Fruit fly (Drosophila melanogaster) whole organism, wandering third instar larva: Measurements from ENCODE around the gene CG46244.
A peak's percentile ranks its signal among the peaks of the same experiment; 100 is the strongest.

Experiments
- Abd-B ChIP-seq: fragments of >200 bp; optimal IDR thresholded peaks from 2 replicates; lab custom pipeline; 2017; ENCODE audit warnings: missing biosample characterization, missing genetic modification characterization
- CG32264 ChIP-seq: fragments of 200-800 bp; sonication (Bioruptor generic); optimal IDR thresholded peaks from 2 replicates; lab custom pipeline; 2016; ENCODE audit warnings: missing biosample characterization, missing genetic modification characterization
- CG9705 ChIP-seq: fragments of 200-800 bp; sonication (Bioruptor generic); optimal IDR thresholded peaks from 2 replicates; lab custom pipeline; 2018; ENCODE audit warnings: missing biosample characterization, mild to moderate bottlenecking, missing genetic modification characterization
- CrebA ChIP-seq: fragments of 200-800 bp; sonication (Bioruptor generic); optimal IDR thresholded peaks from 2 replicates; lab custom pipeline; 2016; ENCODE audit warnings: missing biosample characterization, mild to moderate bottlenecking, missing genetic modification characterization, borderline replicate concordance
- Dfd ChIP-seq: fragments of >200 bp; optimal IDR thresholded peaks from 2 replicates; lab custom pipeline; 2017; ENCODE audit warnings: missing biosample characterization, missing genetic modification characterization
- Dif ChIP-seq: fragments of 200-275, 200-300 bp; sonication (Bioruptor generic); optimal IDR thresholded peaks from 2 replicates; lab custom pipeline; 2018; ENCODE audit warnings: missing biosample characterization, missing genetic modification characterization; ENCODE audit not compliant: partially characterized antibody
- GATAd ChIP-seq: sonication (Bioruptor generic); optimal IDR thresholded peaks from 2 replicates; lab custom pipeline; 2016; ENCODE audit warnings: missing biosample characterization, missing genetic modification characterization
- HLH106 ChIP-seq: fragments of 200-800 bp; optimal IDR thresholded peaks from 3 replicates; lab custom pipeline; 2019; ENCODE audit warnings: missing biosample characterization, mild to moderate bottlenecking, missing genetic modification characterization, moderate library complexity
- Hr78 ChIP-seq: fragments of >200 bp; optimal IDR thresholded peaks from 2 replicates; lab custom pipeline; 2017; ENCODE audit warnings: missing biosample characterization, missing genetic modification characterization
- Jra ChIP-seq: sonication (Bioruptor generic); optimal IDR thresholded peaks from 2 replicates; lab custom pipeline; 2016; ENCODE audit warnings: missing biosample characterization, missing genetic modification characterization
- Mio ChIP-seq: sonication (Bioruptor generic); optimal IDR thresholded peaks from 2 replicates; lab custom pipeline; 2016; ENCODE audit warnings: missing biosample characterization, missing genetic modification characterization
- Myc ChIP-seq: fragments of >200 bp; optimal IDR thresholded peaks from 2 replicates; lab custom pipeline; 2017
- N ChIP-seq: fragments of >200 bp; optimal IDR thresholded peaks from 2 replicates; lab custom pipeline; 2018; ENCODE audit warnings: missing biosample characterization, missing external identifiers, missing genetic modification characterization
- OdsH ChIP-seq: fragments of 200-800 bp; sonication (Bioruptor generic); optimal IDR thresholded peaks from 2 replicates; lab custom pipeline; 2016; ENCODE audit warnings: missing biosample characterization, mild to moderate bottlenecking, missing genetic modification characterization
- Sp1 ChIP-seq: fragments of 200-800 bp; sonication (Bioruptor generic); optimal IDR thresholded peaks from 3 replicates; lab custom pipeline; 2019; ENCODE audit warnings: missing biosample characterization, mild to moderate bottlenecking, missing genetic modification characterization, moderate library complexity
- Vsx2 ChIP-seq: fragments of 200-300, 225-300 bp; sonication (Bioruptor generic); optimal IDR thresholded peaks from 2 replicates; lab custom pipeline; 2018; ENCODE audit warnings: missing biosample characterization, missing genetic modification characterization; ENCODE audit not compliant: partially characterized antibody
- br ChIP-seq: fragments of 200-800 bp; sonication (Bioruptor generic); optimal IDR thresholded peaks from 2 replicates; lab custom pipeline; 2016; ENCODE audit warnings: missing biosample characterization, missing genetic modification characterization
- brk ChIP-seq: fragments of 200-800 bp; sonication (Bioruptor generic); optimal IDR thresholded peaks from 2 replicates; lab custom pipeline; 2016; ENCODE audit warnings: missing biosample characterization, mild to moderate bottlenecking, missing genetic modification characterization
- dl ChIP-seq, 2 experiments: fragments of 175-275, 200-275 bp in 1 of 2; fragments of 200-275 bp in 1 of 2; sonication (Bioruptor generic); optimal IDR thresholded peaks; lab custom pipeline; 2018; ENCODE audit warnings: mild to moderate bottlenecking in 2 of 2, missing biosample characterization in 2 of 2, missing genetic modification characterization in 2 of 2, moderate library complexity in 2 of 2; ENCODE audit not compliant: partially characterized antibody in 2 of 2, insufficient read depth in 1 of 2
- dmrt93B ChIP-seq: fragments of 200-800 bp; sonication (Bioruptor generic); optimal IDR thresholded peaks from 2 replicates; lab custom pipeline; 2018; ENCODE audit warnings: missing biosample characterization, mild to moderate bottlenecking, missing genetic modification characterization
- dsf ChIP-seq: sonication (Bioruptor generic); optimal IDR thresholded peaks from 2 replicates; lab custom pipeline; 2016; ENCODE audit warnings: missing biosample characterization, missing genetic modification characterization, borderline replicate concordance
- ey ChIP-seq: fragments of 200-800 bp; sonication (Bioruptor generic); optimal IDR thresholded peaks from 2 replicates; lab custom pipeline; 2016; ENCODE audit warnings: missing biosample characterization, missing genetic modification characterization
- foxo ChIP-seq, 2 experiments: fragments of 200-800 bp; sonication (Bioruptor generic); optimal IDR thresholded peaks; 2 replicates in 1 of 2; 3 replicates in 1 of 2; lab custom pipeline; 2016 to 2017; ENCODE audit warnings: missing biosample characterization in 2 of 2, missing genetic modification characterization in 2 of 2
- fru ChIP-seq: fragments of 200-800 bp; sonication (Bioruptor generic); optimal IDR thresholded peaks from 3 replicates; lab custom pipeline; 2016; ENCODE audit warnings: missing biosample characterization, mild to moderate bottlenecking, missing genetic modification characterization
- h ChIP-seq: fragments of 200-800 bp; sonication (Bioruptor generic); optimal IDR thresholded peaks from 3 replicates; lab custom pipeline; 2016; ENCODE audit warnings: missing biosample characterization, mild to moderate bottlenecking, missing genetic modification characterization
- jim ChIP-seq: fragments of 175-275, 200-325 bp; sonication (Bioruptor generic); optimal IDR thresholded peaks from 2 replicates; lab custom pipeline; 2016; ENCODE audit warnings: missing biosample characterization, mild to moderate bottlenecking, missing genetic modification characterization
- lola ChIP-seq: fragments of >200 bp; optimal IDR thresholded peaks from 2 replicates; lab custom pipeline; 2017; ENCODE audit warnings: missing biosample characterization, missing genetic modification characterization
- psq ChIP-seq: fragments of 200-800 bp; sonication (Bioruptor generic); optimal IDR thresholded peaks from 3 replicates; lab custom pipeline; 2017; ENCODE audit warnings: missing biosample characterization, mild to moderate bottlenecking, missing genetic modification characterization, moderate library complexity
- rgr ChIP-seq: fragments of 200-800 bp; sonication (Bioruptor generic); optimal IDR thresholded peaks from 3 replicates; lab custom pipeline; 2016; ENCODE audit warnings: missing biosample characterization, mild to moderate bottlenecking, missing genetic modification characterization
- sv ChIP-seq: fragments of 200-800 bp; sonication (Bioruptor generic); optimal IDR thresholded peaks from 3 replicates; lab custom pipeline; 2016; ENCODE audit warnings: missing biosample characterization, missing genetic modification characterization
- tai ChIP-seq: sonication (Bioruptor generic); optimal IDR thresholded peaks from 2 replicates; lab custom pipeline; 2016; ENCODE audit warnings: missing biosample characterization, missing genetic modification characterization
- usp ChIP-seq: fragments of >200 bp; optimal IDR thresholded peaks from 2 replicates; lab custom pipeline; 2017; ENCODE audit warnings: missing biosample characterization, missing genetic modification characterization
- woc ChIP-seq: sonication (Bioruptor generic); optimal IDR thresholded peaks from 2 replicates; lab custom pipeline; 2016; ENCODE audit warnings: missing biosample characterization, mild to moderate bottlenecking, missing genetic modification characterization

CG46244 gene

dm6 chr2L:19678347-19678746 lies 72.0 kb downstream of the CG46244 start:
- TF ChIP-seq rgr (GFP tag; lab: Kevin White, UChicago) (no peak), Dif (GFP tag; lab: Kevin White, UChicago) (no peak), CG9705 (GFP tag; lab: Kevin White, UChicago) (no peak), CG32264 (GFP tag; lab: Kevin White, UChicago) (no peak), foxo (GFP tag; optimal IDR thresholded peaks at IDR 0.05; lab: Kevin White, UChicago) (no peak), Myc (lab: Kevin White, UChicago) (no peak), dsf (no peak), jim (no peak), CrebA (no peak), psq (GFP tag; lab: Kevin White, UChicago) (no peak), dl (GFP tag; optimal IDR thresholded peaks at IDR 0.05; lab: Kevin White, UChicago; ENCODE audit: insufficient read depth in 1 of 2, partially characterized antibody in 2 of 2) (no peak), usp (GFP tag; lab: Kevin White, UChicago) (no peak)

- TF ChIP-seq OdsH (no peak), HLH106 (tag; lab: Kevin White, UChicago) (no peak), rgr (GFP tag; lab: Kevin White, UChicago) (no peak), CG9705 (GFP tag; lab: Kevin White, UChicago) (no peak), psq (GFP tag; lab: Kevin White, UChicago) (no peak), GATAd (GFP tag; lab: Kevin White, UChicago) (no peak), Myc (lab: Kevin White, UChicago) (no peak), Dif (GFP tag; lab: Kevin White, UChicago) (no peak), CG32264 (GFP tag; lab: Kevin White, UChicago) (no peak), lola (GFP tag; lab: Kevin White, UChicago) (no peak), dmrt93B (no peak), Jra (no peak), Vsx2 (no peak), jim (no peak), foxo (GFP tag; optimal IDR thresholded peaks at IDR 0.05; lab: Kevin White, UChicago) (no peak), woc (GFP tag; lab: Kevin White, UChicago) (no peak)
Measured at dm6 chr2L:19682533-19682932, 76.2 kb downstream of the CG46244 start.

- TF ChIP-seq Hr78, result no peak
- no peak for TF ChIP-seq tai (GFP tag; lab: Kevin White, UChicago)
- no peak for TF ChIP-seq jim
- no peak for TF ChIP-seq Dfd (GFP tag; lab: Kevin White, UChicago)
- no peak for TF ChIP-seq Sp1 (GFP tag; lab: Kevin White, UChicago)
- no peak for TF ChIP-seq N (GFP tag; lab: Kevin White, UChicago)
- TF ChIP-seq woc (GFP tag; lab: Kevin White, UChicago), result no peak
- no peak for TF ChIP-seq Vsx2
- no peak for TF ChIP-seq sv (GFP tag; lab: Kevin White, UChicago)
- no peak for TF ChIP-seq OdsH
- no peak for TF ChIP-seq brk
- TF ChIP-seq dmrt93B, result no peak
- TF ChIP-seq br (GFP tag; lab: Kevin White, UChicago), result no peak
- no peak for TF ChIP-seq Jra
- no peak for TF ChIP-seq h (GFP tag; lab: Kevin White, UChicago)
- TF ChIP-seq dl (GFP tag; optimal IDR thresholded peaks at IDR 0.05; lab: Kevin White, UChicago; ENCODE audit: insufficient read depth in 1 of 2, partially characterized antibody in 2 of 2), result no peak
- no peak for TF ChIP-seq CG32264 (GFP tag; lab: Kevin White, UChicago)
- no peak for TF ChIP-seq dsf
- TF ChIP-seq Mio (GFP tag; lab: Kevin White, UChicago), result no peak
- no peak for TF ChIP-seq psq (GFP tag; lab: Kevin White, UChicago)
Measured at dm6 chr2L:19700868-19701267, 94.5 kb downstream of the CG46244 start, which contains the start of gene scw. Gene scw (minus strand): TSS chr2L:19700968.

dm6 chr2L:19722517-19722916 lies 116.1 kb downstream of the CG46244 start:
- TF ChIP-seq Abd-B (GFP tag; lab: Kevin White, UChicago) (no peak), dl (GFP tag; optimal IDR thresholded peaks at IDR 0.05; lab: Kevin White, UChicago; ENCODE audit: insufficient read depth in 1 of 2, partially characterized antibody in 2 of 2) (no peak), Dif (GFP tag; lab: Kevin White, UChicago) (no peak), OdsH (no peak), Dfd (GFP tag; lab: Kevin White, UChicago) (no peak), dmrt93B (no peak), ey (peak; percentile 3), N (GFP tag; lab: Kevin White, UChicago) (no peak), br (GFP tag; lab: Kevin White, UChicago) (no peak), Mio (GFP tag; lab: Kevin White, UChicago) (no peak), fru (peak; percentile 9)
